Worm (Caenorhabditis elegans): Measurements from ENCODE around the gene F43C11.1.

ce11 chrII:2403984-2404383 lies 47.1 kb downstream of the F43C11.1 start, which contains the start of gene F16G10.1:
- TF ChIP-seq cebp-1 (GFP tag; IDR thresholded peaks at IDR 0.05) (no peak), cebp-1 (tag; optimal IDR thresholded peaks at IDR 0.05) (no peak), sea-2 (GFP tag; IDR thresholded peaks at IDR 0.05) (no peak), T26A5.8 (tag; optimal IDR thresholded peaks at IDR 0.05) (no peak), unc-62 (GFP tag; optimal IDR thresholded peaks at IDR 0.05) (no peak)
